Worm (Caenorhabditis elegans) whole organism, L4 larva: ENCODE measurements around the gene F25H9.2.

ENCODE experiments used
- aly-2 ChIP-seq: sonication (generic microtip); optimal IDR thresholded peaks from 2 replicates; lab custom pipeline; 2018; ENCODE audit warnings: missing biosample characterization, missing genetic modification characterization
- ceh-28 ChIP-seq: fragments of 150-350 bp; optimal IDR thresholded peaks from 2 replicates; lab custom pipeline; 2014; ENCODE audit warnings: missing biosample characterization, missing genetic modification reagents, missing genetic modification characterization
- daf-16 ChIP-seq, 3 experiments: sonication (generic microtip); optimal IDR thresholded peaks; 2 replicates each; lab custom pipeline; 2016 to 2017; ENCODE audit warnings: missing genetic modification characterization in 3 of 3, missing genetic modification reagents in 3 of 3, mild to moderate bottlenecking in 2 of 3, missing compliant biosample characterization in 2 of 3, missing biosample characterization in 1 of 3, moderate library complexity in 1 of 3
- unc-130 ChIP-seq: sonication (generic microtip); optimal IDR thresholded peaks from 2 replicates; lab custom pipeline; 2016; ENCODE audit warnings: missing genetic modification reagents, missing genetic modification characterization, missing compliant biosample characterization

DNA sequence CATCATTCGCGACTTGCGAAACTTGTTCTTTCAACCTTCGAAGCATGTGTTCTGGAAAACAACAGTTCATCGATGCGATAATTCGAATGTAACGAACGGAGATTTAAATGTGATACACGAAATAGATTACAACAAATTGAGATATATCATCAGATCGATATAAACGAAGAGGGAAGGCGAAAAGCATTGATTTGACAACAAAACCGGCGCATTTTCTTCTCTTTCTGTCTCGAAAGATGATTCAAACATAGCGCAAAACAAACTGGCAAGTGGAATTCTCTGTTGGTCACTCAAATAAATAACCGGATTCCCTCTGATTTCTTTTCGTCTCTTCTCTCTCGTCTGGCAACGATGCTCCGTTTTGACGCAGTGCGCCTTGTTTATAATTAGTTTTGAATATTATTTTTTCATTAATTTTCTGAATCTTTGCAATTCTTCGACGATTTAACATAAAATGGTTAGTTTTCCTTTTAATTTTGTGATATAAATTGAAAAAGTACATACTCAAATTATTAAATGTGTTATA, 39.5 kb downstream of the F25H9.2 start, which contains the start of the genes eea-1 and gut-2:
- TF ChIP-seq ceh-28 (tag; lab: Kevin White, UChicago), result no peak
- TF ChIP-seq unc-130 (GFP tag; lab: Kevin White, UChicago), result no peak
- no peak for TF ChIP-seq daf-16 (GFP tag; optimal IDR thresholded peaks at IDR 0.05; lab: Kevin White, UChicago)
- no peak for TF ChIP-seq daf-16 (tag; optimal IDR thresholded peaks at IDR 0.05; lab: Kevin White, UChicago)
- no peak for TF ChIP-seq aly-2 (tag; lab: Kevin White, UChicago)
